Fruit fly (Drosophila melanogaster): ENCODE results near the gene Rubicon.
A peak's percentile ranks its signal among the peaks of the same experiment; 100 is the strongest.

The Rubicon gene

DNA sequence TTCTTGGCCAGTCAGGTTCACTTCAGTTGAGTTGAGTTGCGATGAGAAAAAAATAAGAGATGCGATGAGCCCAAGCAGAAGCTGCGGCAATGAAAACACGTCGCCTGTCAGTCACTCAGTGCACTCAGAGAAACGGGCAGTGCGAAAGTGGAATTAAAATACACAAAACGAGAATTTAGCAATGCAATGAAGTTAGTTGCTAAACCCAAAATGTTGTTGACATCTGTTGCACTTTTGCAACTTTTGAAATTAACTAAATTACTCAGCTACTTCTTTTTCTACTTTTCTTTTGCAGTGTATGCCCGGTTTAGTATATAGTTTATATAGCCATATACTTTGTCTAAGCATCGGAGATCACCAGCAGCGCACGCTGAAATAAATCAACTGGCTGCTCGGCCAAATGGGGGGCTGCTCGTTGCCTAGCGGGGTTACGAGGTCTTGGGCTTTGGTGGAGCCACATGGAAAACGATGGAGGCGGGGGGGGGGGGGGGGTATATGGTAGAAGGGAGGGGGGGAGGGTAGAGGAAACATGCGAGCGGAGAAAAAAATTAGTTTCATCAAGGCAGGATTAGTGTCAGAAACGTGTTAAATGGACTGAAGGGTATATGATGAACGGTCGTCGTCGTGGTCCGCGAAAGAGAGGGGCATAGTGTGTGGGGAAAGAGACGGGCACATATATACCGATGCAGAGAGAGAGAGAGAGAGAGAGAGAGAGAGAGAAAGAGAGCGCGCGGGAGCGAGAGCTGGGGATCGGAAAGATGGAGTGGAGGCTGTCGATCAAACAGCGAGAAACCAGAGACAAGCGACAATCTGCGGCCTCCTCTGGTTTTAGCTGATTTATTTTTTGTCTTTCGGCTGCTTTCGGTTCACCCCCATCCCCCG lies 20.1 kb upstream of the Rubicon start (continued):
- TF ChIP-seq CG15269 (tag; optimal IDR thresholded peaks at IDR 0.05) (peak; percentile 63), Ets65A (GFP tag) (peak; percentile 97), ems (GFP tag; optimal IDR thresholded peaks at IDR 0.05) (peak; percentile 62), CG11560 (tag; IDR thresholded peaks at IDR 0.05) (peak; percentile 10; the same call in 1 of the 3 replicates), CG34376 (GFP tag; optimal IDR thresholded peaks at IDR 0.05) (no peak), salm (tag; optimal IDR thresholded peaks at IDR 0.05) (peak; percentile 42), Bgb (GFP tag; IDR thresholded peaks at IDR 0.05; ENCODE audit: partially characterized antibody) (no peak), az2 (GFP tag; optimal IDR thresholded peaks at IDR 0.05) (peak; percentile 71), Doc3 (GFP tag; IDR thresholded peaks at IDR 0.05; ENCODE audit: partially characterized antibody) (no peak), Atf6 (GFP tag; IDR thresholded peaks at IDR 0.05) (no peak), crc (GFP tag; optimal IDR thresholded peaks at IDR 0.05) (peak; percentile 22), CG8924 (tag; optimal IDR thresholded peaks at IDR 0.05) (peak; percentile 73), hb (GFP tag; IDR thresholded peaks at IDR 0.05; ENCODE audit: partially characterized antibody) (no peak), CG16815 (GFP tag; optimal IDR thresholded peaks at IDR 0.05) (peak; percentile 82), PHDP (tag; optimal IDR thresholded peaks at IDR 0.05) (peak; percentile 53), CG4282 (GFP tag; optimal IDR thresholded peaks at IDR 0.05) (peak; percentile 27), CG18262 (tag; optimal IDR thresholded peaks at IDR 0.05) (peak; percentile 86), CG7745 (tag; optimal IDR thresholded peaks at IDR 0.05) (no peak), CG1647 (GFP tag; optimal IDR thresholded peaks at IDR 0.05) (peak; percentile 7), unc-4 (GFP tag; IDR thresholded peaks at IDR 0.05; ENCODE audit: partially characterized antibody) (no peak), ttk (GFP tag; IDR thresholded peaks at IDR 0.05) (peak; percentile 36), Ptx1 (GFP tag; IDR thresholded peaks at IDR 0.05) (peak; percentile 64), CG10321 (GFP tag; IDR thresholded peaks at IDR 0.05) (peak; percentile 82), ash1 (GFP tag; optimal IDR thresholded peaks at IDR 0.05) (no peak), BEAF-32 (GFP tag; optimal IDR thresholded peaks at IDR 0.05) (no peak), lab (GFP tag; optimal IDR thresholded peaks at IDR 0.05) (peak; percentile 38), CG32532 (GFP tag; IDR thresholded peaks at IDR 0.05) (peak; percentile 23; the same call in 1 of the 2 replicates), Atf-2 (GFP tag; optimal IDR thresholded peaks at IDR 0.05) (peak; percentile 40), GATAe (GFP tag; conservative IDR thresholded peaks at IDR 0.05) (no peak), CG31441 (GFP tag; IDR thresholded peaks at IDR 0.05) (peak; percentile 77), CG7987 (GFP tag; optimal IDR thresholded peaks at IDR 0.05) (no peak), NK7.1 (GFP tag; optimal IDR thresholded peaks at IDR 0.05) (no peak), pan (optimal IDR thresholded peaks at IDR 0.05) (no peak), pan (GFP tag; optimal IDR thresholded peaks at IDR 0.05 in 1 of 2, IDR thresholded peaks at IDR 0.05 in 1 of 2) (peak in 1 of 2 experiments; percentile 71), amos (GFP tag; IDR thresholded peaks at IDR 0.05; ENCODE audit: partially characterized antibody) (no peak), CG16813 (GFP tag; IDR thresholded peaks at IDR 0.05; ENCODE audit: partially characterized antibody) (no peak), CG1832 (GFP tag; optimal IDR thresholded peaks at IDR 0.05) (peak; percentile 83), tup (GFP tag; optimal IDR thresholded peaks at IDR 0.05) (no peak), Mrtf (GFP tag; IDR thresholded peaks at IDR 0.05) (peak; percentile 50; the same call in 1 of the 3 replicates), maf-S (GFP tag; optimal IDR thresholded peaks at IDR 0.05) (peak; percentile 66), gcm (GFP tag; optimal IDR thresholded peaks at IDR 0.05) (peak; percentile 73), bowl (GFP tag; IDR thresholded peaks at IDR 0.05) (no peak), aop (GFP tag; IDR thresholded peaks at IDR 0.05) (no peak), CG10209 (GFP tag; optimal IDR thresholded peaks at IDR 0.05) (peak; percentile 70), usp (GFP tag; optimal IDR thresholded peaks at IDR 0.05) (no peak), CG13123 (GFP tag; optimal IDR thresholded peaks at IDR 0.05) (peak; percentile 47), CG1792 (GFP tag; optimal IDR thresholded peaks at IDR 0.05) (peak; percentile 52), CG6272 (GFP tag; IDR thresholded peaks at IDR 0.05) (0 out of 2 replicates have a peak, but pooled peaks have one; percentile 26), tin (GFP tag; optimal IDR thresholded peaks at IDR 0.05) (peak; percentile 79)
